ENCODE assay signal across 1 worm cellular context in genomic region chrV:10719019-10719832, ce11.
TF ChIP-seq lines count a peak whose summit lies in the region.

No protein-coding gene starts in this region.

TF ChIP-seq in whole organism, L1 larva, 84 proteins besides CTCF, POLR2A, EP300 and RAD21 (continued from another document):
- TF ChIP-seq ets-5 (GFP tag; IDR thresholded peaks at IDR 0.05; lab: Robert Waterston, UW) (no peak), lin-39 (tag; optimal IDR thresholded peaks at IDR 0.05; lab: Kevin White, UChicago) (peak; percentile 54), snpc-4 (tag; optimal IDR thresholded peaks at IDR 0.05; lab: Kevin White, UChicago) (no peak), fkh-4 (tag; optimal IDR thresholded peaks at IDR 0.05; lab: Kevin White, UChicago; ENCODE audit: borderline replicate concordance) (no peak), nhr-19 (GFP tag; conservative IDR thresholded peaks at IDR 0.05; lab: Robert Waterston, UW) (peak; percentile 52), efl-1 (optimal IDR thresholded peaks at IDR 0.05; lab: Kevin White, UChicago) (no peak), efl-1 (GFP tag; optimal IDR thresholded peaks at IDR 0.05 in 1 of 2; lab: Kevin White, UChicago) (peak in 1 of 2 experiments; percentile 59), tlp-1 (tag; optimal IDR thresholded peaks at IDR 0.05; lab: Kevin White, UChicago) (no peak), lin-14 (GFP tag; optimal IDR thresholded peaks at IDR 0.05; lab: Kevin White, UChicago) (peak; percentile 64), unc-130 (tag; optimal IDR thresholded peaks at IDR 0.05; lab: Kevin White, UChicago) (peak; percentile 40), elt-2 (tag; optimal IDR thresholded peaks at IDR 0.05; lab: Kevin White, UChicago) (no peak), vab-15 (tag; optimal IDR thresholded peaks at IDR 0.05; lab: Kevin White, UChicago) (no peak), xbp-1 (tag; optimal IDR thresholded peaks at IDR 0.05; lab: Kevin White, UChicago) (peak; percentile 14), mdl-1 (tag; optimal IDR thresholded peaks at IDR 0.05; lab: Kevin White, UChicago) (peak in 1 of 2 experiments; percentile 24)
TF ChIP-seq in whole organism, L1 larva: peak in this region for 20.
